Fruit fly (Drosophila melanogaster) ovary, adult (tissue): ENCODE measurements around the gene CG9568.

Source experiments
- CG17801 ChIP-seq: fragments of 200-800 bp; optimal IDR thresholded peaks from 2 replicates; lab custom pipeline; 2019; ENCODE audit warnings: missing biosample characterization, mild to moderate bottlenecking, missing genetic modification characterization, moderate library complexity; ENCODE audit not compliant: partially characterized antibody

Gene CG9568

DNA sequence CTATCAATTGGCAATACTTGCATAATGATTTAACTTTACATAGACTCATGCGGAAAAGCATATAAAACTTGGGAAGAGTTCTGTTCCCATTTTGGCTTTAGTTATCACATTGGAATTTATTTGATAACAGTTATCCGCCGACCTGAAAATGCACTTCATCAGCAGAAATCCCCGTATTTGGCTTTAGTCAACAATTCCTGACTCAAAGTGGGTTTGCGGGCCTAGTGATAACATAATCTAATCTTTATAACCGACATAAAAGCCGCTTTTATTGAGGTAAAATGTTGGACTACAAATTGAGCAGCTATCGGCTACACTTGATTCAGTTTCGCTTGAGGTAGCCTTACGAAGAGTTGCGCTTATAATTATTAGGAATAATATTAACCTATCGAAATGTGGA is at the start of gene CG9568:
CG9568 (plus strand) TSS at position 317 of the 400 bp plus-strand sequence.
- TF ChIP-seq CG17801: no peak

dm6 chr2L:8962254-8962653 is 48.1 kb upstream of the CG9568 start, which contains the start of the genes CG9525 and CG32985:
CG9525 (minus strand) TSS chr2L:8962354.
CG32985 (plus strand) TSS chr2L:8962533.
- no peak for TF ChIP-seq CG17801

DNA sequence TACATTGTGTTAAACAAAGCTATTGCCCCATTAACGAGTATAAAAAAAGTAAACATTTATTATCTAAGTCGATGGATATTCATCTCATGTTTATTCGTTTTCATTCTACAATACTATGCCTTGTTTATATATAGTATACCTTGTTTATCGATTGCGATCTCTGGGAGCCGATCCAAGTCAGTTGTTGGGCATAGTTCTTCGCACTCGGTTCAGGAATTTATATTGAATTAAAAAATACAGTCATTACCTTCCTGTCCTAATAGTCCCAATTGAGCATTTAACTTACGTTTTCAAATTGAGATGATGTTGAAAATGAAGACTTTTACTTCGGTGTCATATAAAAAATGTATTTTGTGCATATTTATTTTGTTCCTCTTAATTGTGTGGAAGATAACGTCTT is 45.7 kb upstream of the CG9568 start, which contains the start of gene CG32984:
CG32984 (plus strand) TSS at position 301 of the 400 bp plus-strand sequence.
- TF ChIP-seq CG17801: no peak

DNA sequence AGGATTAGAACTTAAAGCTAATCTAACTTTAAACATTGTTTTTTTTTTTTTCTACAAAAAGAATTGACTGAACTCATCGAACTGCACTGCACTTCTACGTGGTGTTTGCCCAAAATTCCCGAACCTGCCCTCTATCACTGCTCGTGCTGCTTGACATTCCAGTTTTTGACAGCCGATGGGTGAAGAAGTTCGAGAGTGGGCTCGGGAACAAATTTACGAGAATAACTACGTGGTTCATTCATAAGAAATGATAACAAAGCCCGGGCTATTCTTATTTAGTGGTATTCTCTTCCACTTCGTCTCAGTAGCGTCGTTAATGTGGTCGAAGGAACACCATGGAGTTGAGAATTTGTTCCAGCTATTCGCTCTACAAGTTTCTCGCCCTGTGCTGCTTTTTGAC is 43.1 kb upstream of the CG9568 start, which contains the start of gene CG18088:
CG18088 (plus strand) TSS at position 301 of the 400 bp plus-strand sequence.
- no peak for TF ChIP-seq CG17801

- no peak for TF ChIP-seq CG17801
Observed at dm6 chr2L:8972905-8973304, 37.5 kb upstream of the CG9568 start.

DNA sequence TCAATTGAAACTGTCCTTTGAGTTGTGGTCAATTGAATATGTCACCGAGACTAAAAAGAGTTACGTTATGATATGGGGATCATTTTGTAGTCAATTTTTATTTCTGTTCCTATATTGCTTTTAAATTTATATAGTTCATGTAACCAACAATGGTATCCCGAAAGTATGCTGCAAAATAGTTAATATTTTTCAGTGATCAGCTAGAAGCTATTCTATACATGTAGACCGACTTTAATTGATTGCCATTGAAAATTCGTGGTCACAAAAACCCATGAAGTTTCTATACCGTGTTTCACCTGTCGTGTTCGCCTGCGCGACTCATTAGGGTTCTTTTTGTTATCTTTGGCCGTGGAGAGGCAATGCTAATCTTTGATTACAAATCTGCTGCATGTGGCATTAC is 35.9 kb upstream of the CG9568 start:
- no peak for TF ChIP-seq CG17801

- TF ChIP-seq CG17801: no peak
Observed at dm6 chr2L:8975328-8975727, 35.1 kb upstream of the CG9568 start, which contains the start of gene CG9541. CG9541 (minus strand) TSS chr2L:8975428.

- no peak for TF ChIP-seq CG17801
Observed at dm6 chr2L:8980359-8980758, 30.0 kb upstream of the CG9568 start, which contains the start of gene CG18662. CG18662 (plus strand) TSS chr2L:8980659.

DNA sequence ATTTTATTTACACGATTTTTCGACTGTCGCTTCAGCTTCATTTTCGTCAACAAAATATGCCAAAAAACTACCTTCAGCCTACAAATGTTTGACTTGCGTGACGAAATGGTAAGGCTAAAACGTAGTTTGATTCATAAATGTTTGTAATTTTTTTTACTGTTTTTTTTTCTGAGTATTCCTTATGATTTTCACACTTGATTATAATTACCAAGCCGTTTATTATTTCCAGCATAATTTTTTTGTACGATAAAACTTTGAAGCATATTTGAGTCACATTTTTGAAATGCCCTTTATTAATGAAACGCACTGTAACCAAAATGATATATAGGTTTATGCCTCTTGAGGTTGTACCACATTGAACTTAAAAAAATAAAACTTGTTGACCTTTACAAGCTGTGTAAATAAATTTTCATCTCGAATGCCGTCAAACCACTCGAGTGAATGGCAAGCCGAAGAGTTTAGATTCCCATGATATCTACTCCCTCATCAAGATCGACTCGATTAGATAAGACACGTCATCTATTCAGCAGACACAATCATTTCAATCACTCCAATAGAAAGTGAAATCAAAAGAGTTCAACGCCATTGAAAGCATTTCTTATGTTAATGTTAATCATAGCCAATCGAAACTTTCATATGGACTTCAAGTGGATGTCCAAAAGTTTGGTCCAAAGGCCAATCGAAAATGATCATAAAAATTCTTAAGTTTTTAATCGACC is 27.6 kb upstream of the CG9568 start:
- no peak for TF ChIP-seq CG17801

DNA sequence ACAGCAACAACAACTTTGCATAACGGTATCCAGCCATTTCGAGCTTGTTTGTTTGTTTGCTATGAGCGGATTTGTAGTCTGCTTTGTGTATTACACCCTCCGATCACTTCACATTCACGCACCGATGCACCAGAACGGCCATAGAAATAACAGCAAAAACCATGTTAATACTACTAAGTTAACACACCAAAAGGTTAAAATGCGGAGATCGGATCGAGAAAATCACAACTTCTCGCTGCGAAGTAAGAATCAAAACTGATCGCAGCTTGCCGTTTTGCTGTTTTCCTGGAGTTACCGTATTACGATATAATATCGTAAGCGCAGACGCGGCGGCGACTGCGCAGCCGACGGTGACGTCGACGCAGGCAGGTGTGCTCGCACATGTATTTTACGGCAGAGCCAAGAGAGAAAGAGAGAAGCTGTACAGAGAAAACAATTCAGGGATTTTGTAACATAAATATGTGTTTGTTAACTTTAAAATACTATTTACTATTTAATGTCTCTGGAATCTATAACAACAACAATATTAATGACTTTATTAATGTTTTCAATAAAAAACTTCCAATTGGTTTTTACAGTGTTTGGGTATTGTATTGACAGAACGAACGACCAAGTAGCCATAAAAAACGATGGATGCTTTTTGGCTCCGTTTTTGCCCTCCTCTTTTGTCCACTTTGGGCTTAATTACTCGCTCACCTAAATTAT is 25.6 kb upstream of the CG9568 start, which contains the start of gene CG13101:
CG13101 (minus strand) TSS at position 259 of the 705 bp plus-strand sequence.
- TF ChIP-seq CG17801: peak; percentile 93

DNA sequence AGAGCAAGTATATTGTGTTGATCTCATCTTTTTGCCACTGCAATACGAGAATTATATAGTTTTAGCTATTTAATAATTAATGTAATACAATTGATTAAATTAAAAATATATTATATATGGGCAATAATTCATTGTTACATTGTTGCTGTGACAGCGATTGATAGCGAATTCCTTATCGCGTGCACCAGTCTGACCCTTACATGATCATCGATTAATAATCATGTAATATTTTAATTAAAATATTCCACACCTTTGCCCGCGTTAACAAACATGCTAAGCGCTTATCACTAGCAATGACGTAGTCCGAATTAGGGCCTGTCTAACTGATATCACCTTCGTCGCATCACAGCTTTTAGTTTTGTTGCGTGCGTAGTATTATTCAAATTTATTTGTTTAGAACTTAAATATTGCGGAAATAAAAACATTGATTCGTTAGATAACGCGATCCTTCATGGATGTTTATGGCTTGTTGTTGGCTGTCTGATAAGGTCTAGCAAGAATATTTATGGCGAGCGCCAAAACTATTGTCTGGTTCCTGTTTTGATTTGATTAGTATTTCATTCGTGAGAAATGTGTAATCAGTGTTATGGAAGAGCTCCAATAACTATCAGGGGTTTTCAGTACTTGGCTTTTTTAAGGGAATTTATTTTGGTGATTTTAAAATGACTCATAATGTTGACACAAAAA is 23.0 kb upstream of the CG9568 start:
- no peak for TF ChIP-seq CG17801

DNA sequence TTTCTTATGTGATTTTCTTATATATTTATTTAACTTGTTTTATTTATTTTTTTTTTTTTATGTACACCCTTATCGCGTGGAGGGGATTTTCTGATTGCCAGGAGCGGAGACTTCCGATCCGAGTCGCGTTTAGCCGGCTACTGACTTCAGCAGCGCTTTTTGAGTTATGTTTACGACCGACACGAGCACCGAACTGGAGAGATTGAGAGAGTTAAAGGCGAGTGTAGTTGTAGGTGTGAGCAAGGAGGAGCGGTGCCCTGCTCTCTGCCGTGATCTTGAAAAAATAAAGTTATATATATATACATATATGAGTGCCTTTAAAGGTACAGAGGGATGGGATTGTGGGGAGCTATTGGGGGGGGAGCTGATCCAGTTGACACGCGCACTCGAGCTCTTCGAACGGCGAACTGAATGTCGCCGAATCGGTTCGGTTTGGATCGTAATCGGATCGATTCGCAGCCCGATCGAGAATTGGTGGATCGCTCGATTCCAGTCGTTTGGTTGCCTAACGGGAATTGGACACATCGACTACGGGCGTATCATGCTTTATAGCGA is 21.3 kb upstream of the CG9568 start, which contains the start of gene rost:
rost (minus strand) TSS at position 503 of the 555 bp plus-strand sequence.
- TF ChIP-seq CG17801: peak; percentile 30

DNA sequence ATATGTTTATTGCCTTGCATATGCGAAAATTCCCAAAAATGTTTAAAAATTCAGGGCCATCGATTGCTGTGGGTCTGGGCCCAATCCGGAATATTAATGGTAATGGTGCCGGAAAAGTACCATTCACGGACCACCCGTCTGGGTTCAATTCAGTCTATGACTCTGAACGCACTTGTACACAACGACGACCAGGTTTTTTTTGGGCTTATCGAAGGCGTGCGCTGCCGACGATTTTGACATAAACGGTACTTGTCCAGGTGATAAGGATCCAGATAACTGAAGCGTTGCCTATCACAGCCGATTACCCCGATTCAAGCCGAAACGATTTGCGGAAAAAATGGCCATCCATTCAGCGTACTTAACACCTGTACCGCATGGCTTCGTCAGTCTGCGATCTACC is 18.8 kb upstream of the CG9568 start, which contains the start of gene CG9555:
CG9555 (plus strand) TSS at position 153 of the 400 bp plus-strand sequence.
- TF ChIP-seq CG17801: no peak

DNA sequence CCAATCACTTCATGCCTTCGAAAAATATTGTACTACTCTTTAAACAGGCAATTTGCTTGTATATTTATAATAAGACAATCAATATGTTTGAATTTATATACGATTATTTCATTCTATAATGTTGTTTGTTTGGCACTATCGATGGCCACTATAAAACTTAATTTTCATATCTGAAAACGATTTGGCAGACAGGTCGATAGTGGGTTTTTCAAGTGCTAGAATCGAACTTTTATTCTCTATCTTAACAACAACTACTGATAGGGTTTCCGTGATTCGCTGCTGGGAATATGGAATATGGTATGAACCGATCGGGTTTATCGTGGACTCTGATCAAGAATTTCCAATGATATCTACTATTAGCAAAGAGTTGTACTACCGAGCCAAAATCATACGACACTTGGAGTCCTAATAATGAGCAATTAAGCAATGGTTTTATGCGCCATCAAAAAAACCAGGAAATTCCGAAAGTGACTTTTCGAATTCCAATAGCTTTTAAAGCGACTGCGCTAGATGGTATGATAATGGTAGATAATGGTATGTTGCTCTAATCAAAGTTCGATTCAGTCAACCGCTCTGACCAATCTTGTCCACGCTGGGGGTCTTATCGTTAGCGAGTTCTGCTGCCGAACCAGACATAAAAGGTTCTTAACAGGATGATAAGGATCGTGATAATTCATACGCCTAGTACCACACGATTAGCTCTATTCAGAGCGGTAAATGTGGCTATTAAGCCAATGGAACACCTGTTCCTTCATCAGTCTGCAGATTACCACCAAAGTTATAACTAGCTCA is 16.5 kb upstream of the CG9568 start, which contains the start of gene CG17906:
CG17906 (plus strand) TSS at position 742 of the 792 bp plus-strand sequence.
- TF ChIP-seq CG17801: no peak

- no peak for TF ChIP-seq CG17801
Observed at dm6 chr2L:8997285-8997684, 13.1 kb upstream of the CG9568 start, which contains the start of the genes alien and CG18661. alien (minus strand) TSS chr2L:8997379. CG18661 (plus strand) TSS chr2L:8997605.
